Fruit fly (Drosophila melanogaster) whole organism, prepupa: ENCODE data around the gene spn-E.

Experiments
- Blimp-1 ChIP-seq: fragments of 200-800 bp; sonication (Bioruptor generic); optimal IDR thresholded peaks from 3 replicates; lab custom pipeline; 2017; ENCODE audit warnings: missing biosample characterization, missing genetic modification characterization, mild to moderate bottlenecking, moderate library complexity, missing genetic modification reagents
- CG10631 ChIP-seq: fragments of 200-800 bp; sonication (Bioruptor generic); optimal IDR thresholded peaks from 2 replicates; lab custom pipeline; 2016; ENCODE audit warnings: missing biosample characterization, missing genetic modification characterization
- CG10669 ChIP-seq: fragments of 200-800 bp; sonication (Bioruptor generic); optimal IDR thresholded peaks from 3 replicates; lab custom pipeline; 2018; ENCODE audit warnings: missing biosample characterization, mild to moderate bottlenecking, missing genetic modification characterization, moderate library complexity
- CG11762 ChIP-seq: fragments of 200-800 bp; sonication (Bioruptor generic); optimal IDR thresholded peaks from 3 replicates; lab custom pipeline; 2016; ENCODE audit warnings: missing biosample characterization, missing genetic modification characterization; ENCODE audit not compliant: insufficient read depth
- CG11902 ChIP-seq: fragments of 200-800 bp; sonication (Bioruptor generic); optimal IDR thresholded peaks from 3 replicates; lab custom pipeline; 2016; ENCODE audit warnings: missing biosample characterization, missing genetic modification characterization
- CG1621 ChIP-seq: fragments of 200-800 bp; sonication (Bioruptor generic); optimal IDR thresholded peaks from 3 replicates; lab custom pipeline; 2018; ENCODE audit warnings: missing biosample characterization, mild to moderate bottlenecking, missing genetic modification characterization
- CG3032 ChIP-seq: fragments of 200-800 bp; optimal IDR thresholded peaks from 2 replicates; lab custom pipeline; 2019; ENCODE audit warnings: missing biosample characterization, mild to moderate bottlenecking, missing genetic modification characterization, moderate library complexity
- CG32006 ChIP-seq: fragments of 200-800 bp; sonication (Bioruptor generic); optimal IDR thresholded peaks from 3 replicates; lab custom pipeline; 2017; ENCODE audit warnings: missing biosample characterization, mild to moderate bottlenecking, missing genetic modification characterization
- CG34406 ChIP-seq: fragments of 200-800 bp; sonication (Bioruptor generic); optimal IDR thresholded peaks from 3 replicates; lab custom pipeline; 2016; ENCODE audit warnings: missing biosample characterization, missing genetic modification characterization
- CG3919 ChIP-seq: fragments of 200-800 bp; sonication (Bioruptor generic); optimal IDR thresholded peaks from 3 replicates; lab custom pipeline; 2016; ENCODE audit warnings: missing biosample characterization, missing genetic modification characterization
- CG4318 ChIP-seq: fragments of 200-800 bp; sonication (Bioruptor generic); optimal IDR thresholded peaks from 3 replicates; lab custom pipeline; 2017; ENCODE audit warnings: missing biosample characterization, mild to moderate bottlenecking, missing genetic modification characterization
- CG6163 ChIP-seq: fragments of 200-800 bp; sonication (Bioruptor generic); IDR thresholded peaks from 3 replicates; pipeline ENCODE4 v1.3.6; 2022; ENCODE audit warnings: missing biosample characterization, missing genetic modification characterization
- CG6276 ChIP-seq: fragments of 200-800 bp; sonication (Bioruptor generic); optimal IDR thresholded peaks from 2 replicates; lab custom pipeline; 2017; ENCODE audit warnings: missing biosample characterization, mild to moderate bottlenecking, missing genetic modification characterization
- CG6808 ChIP-seq: fragments of 200-800 bp; sonication (Bioruptor generic); optimal IDR thresholded peaks from 3 replicates; lab custom pipeline; 2017; ENCODE audit warnings: missing biosample characterization, missing genetic modification characterization, mild to moderate bottlenecking, moderate library complexity, missing genetic modification reagents
- CG6854 ChIP-seq: fragments of 200-800 bp; sonication (Bioruptor generic); optimal IDR thresholded peaks from 2 replicates; lab custom pipeline; 2017; ENCODE audit warnings: missing biosample characterization, mild to moderate bottlenecking, missing genetic modification characterization
- CG7368 ChIP-seq: fragments of 200-800 bp; sonication (Bioruptor generic); optimal IDR thresholded peaks from 3 replicates; lab custom pipeline; 2016; ENCODE audit warnings: missing biosample characterization, missing genetic modification characterization
- CG8119 ChIP-seq: fragments of 200-800 bp; sonication (Bioruptor generic); IDR thresholded peaks from 3 replicates; pipeline ENCODE4 v1.3.6; 2022; ENCODE audit warnings: missing biosample characterization, missing genetic modification characterization
- CG8319 ChIP-seq: fragments of 200-800 bp; sonication (Bioruptor generic); optimal IDR thresholded peaks from 3 replicates; lab custom pipeline; 2016; ENCODE audit warnings: missing biosample characterization, missing genetic modification characterization
- CG9139 ChIP-seq: fragments of 200-800 bp; sonication (Bioruptor generic); optimal IDR thresholded peaks from 3 replicates; lab custom pipeline; 2017; ENCODE audit warnings: missing biosample characterization, mild to moderate bottlenecking, missing genetic modification characterization
- Eip75B ChIP-seq: fragments of 200-800 bp; sonication (Bioruptor generic); optimal IDR thresholded peaks from 3 replicates; lab custom pipeline; 2016; ENCODE audit warnings: missing biosample characterization, missing genetic modification characterization
- Eip78C ChIP-seq: fragments of 200-800 bp; sonication (Bioruptor generic); peaks from one replicate; lab custom pipeline; 2016; ENCODE audit warnings: missing biosample characterization, missing genetic modification characterization
- Eip93F ChIP-seq: fragments of 200-800 bp; sonication (Bioruptor generic); optimal IDR thresholded peaks from 2 replicates; lab custom pipeline; 2016; ENCODE audit warnings: missing biosample characterization, mild to moderate bottlenecking, missing genetic modification characterization
- Ets21C ChIP-seq: fragments of 200-800 bp; sonication (Bioruptor generic); optimal IDR thresholded peaks from 3 replicates; lab custom pipeline; 2016; ENCODE audit warnings: missing biosample characterization, missing genetic modification characterization
- Ets96B ChIP-seq: fragments of 200-800 bp; optimal IDR thresholded peaks from 2 replicates; lab custom pipeline; 2019; ENCODE audit warnings: missing biosample characterization, mild to moderate bottlenecking, missing genetic modification characterization, moderate library complexity
- Gug ChIP-seq: fragments of 200-800 bp; sonication (Bioruptor generic); IDR thresholded peaks from 2 replicates; pipeline ENCODE4 v1.3.6; 2022; ENCODE audit warnings: missing biosample characterization, missing genetic modification characterization
- Hr39 ChIP-seq: fragments of 200-800 bp; sonication (Bioruptor generic); optimal IDR thresholded peaks from 2 replicates; lab custom pipeline; 2016; ENCODE audit warnings: missing biosample characterization, missing genetic modification characterization
- Hr4 ChIP-seq: fragments of 200-800 bp; sonication (Bioruptor generic); optimal IDR thresholded peaks from 3 replicates; lab custom pipeline; 2016; ENCODE audit warnings: missing biosample characterization, missing genetic modification characterization
- Lpt ChIP-seq: fragments of 200-800 bp; sonication (Bioruptor generic); optimal IDR thresholded peaks from 3 replicates; lab custom pipeline; 2016; ENCODE audit warnings: missing biosample characterization, missing genetic modification characterization
- Met ChIP-seq: fragments of 200-800 bp; sonication (Bioruptor generic); optimal IDR thresholded peaks from 3 replicates; lab custom pipeline; 2016; ENCODE audit warnings: missing biosample characterization, missing genetic modification characterization
- Smox ChIP-seq: fragments of 200-800 bp; sonication (Bioruptor generic); optimal IDR thresholded peaks from 3 replicates; lab custom pipeline; 2016; ENCODE audit warnings: missing biosample characterization, missing genetic modification characterization
- Sox14 ChIP-seq: fragments of 200-800 bp; sonication (Bioruptor generic); optimal IDR thresholded peaks from 3 replicates; lab custom pipeline; 2016; ENCODE audit warnings: missing biosample characterization, missing genetic modification characterization
- Sox15 ChIP-seq: fragments of 200-800 bp; sonication (Bioruptor generic); optimal IDR thresholded peaks from 3 replicates; lab custom pipeline; 2016; ENCODE audit warnings: missing biosample characterization, missing genetic modification characterization
- achi ChIP-seq: fragments of 200-800 bp; sonication (Bioruptor generic); optimal IDR thresholded peaks from 3 replicates; lab custom pipeline; 2016; ENCODE audit warnings: missing biosample characterization, missing genetic modification characterization
- acj6 ChIP-seq: fragments of 200-800 bp; sonication (Bioruptor generic); optimal IDR thresholded peaks from 3 replicates; lab custom pipeline; 2016; ENCODE audit warnings: missing biosample characterization, missing genetic modification characterization
- cyc ChIP-seq: fragments of 200-800 bp; sonication (Bioruptor generic); optimal IDR thresholded peaks from 3 replicates; lab custom pipeline; 2016; ENCODE audit warnings: missing biosample characterization, missing genetic modification characterization
- dac ChIP-seq: fragments of 200-800 bp; sonication (Bioruptor generic); optimal IDR thresholded peaks from 2 replicates; lab custom pipeline; 2017; ENCODE audit warnings: missing biosample characterization, mild to moderate bottlenecking, missing genetic modification characterization
- dsx ChIP-seq: fragments of 200-800 bp; optimal IDR thresholded peaks from 3 replicates; lab custom pipeline; 2019; ENCODE audit warnings: missing biosample characterization, mild to moderate bottlenecking, missing genetic modification characterization, moderate library complexity; ENCODE audit not compliant: poor library complexity, severe bottlenecking
- esn ChIP-seq: fragments of 200-800 bp; sonication (Bioruptor generic); optimal IDR thresholded peaks from 2 replicates; lab custom pipeline; 2016; ENCODE audit warnings: missing biosample characterization, mild to moderate bottlenecking, missing genetic modification characterization, moderate library complexity
- fd59A ChIP-seq: fragments of 200-800 bp; sonication (Bioruptor generic); optimal IDR thresholded peaks from 2 replicates; lab custom pipeline; 2017; ENCODE audit warnings: missing biosample characterization, mild to moderate bottlenecking, missing genetic modification characterization, missing genetic modification reagents
- fkh ChIP-seq: fragments of 200-800 bp; sonication (Bioruptor generic); optimal IDR thresholded peaks from 3 replicates; lab custom pipeline; 2017; ENCODE audit warnings: missing biosample characterization, mild to moderate bottlenecking, missing genetic modification characterization, moderate library complexity
- net ChIP-seq: fragments of 200-800 bp; sonication (Bioruptor generic); optimal IDR thresholded peaks from 3 replicates; lab custom pipeline; 2016; ENCODE audit warnings: missing biosample characterization, missing genetic modification characterization
- salr ChIP-seq, 2 experiments: fragments of 200-800 bp; sonication (Bioruptor generic); optimal IDR thresholded peaks; 3 replicates each; lab custom pipeline; 2016 to 2018; ENCODE audit warnings: missing biosample characterization in 2 of 2, missing genetic modification characterization in 2 of 2, mild to moderate bottlenecking in 1 of 2
- spab ChIP-seq: fragments of 200-800 bp; sonication (Bioruptor generic); optimal IDR thresholded peaks from 2 replicates; lab custom pipeline; 2017; ENCODE audit warnings: missing biosample characterization, mild to moderate bottlenecking, missing genetic modification characterization, missing genetic modification reagents
- topi ChIP-seq: fragments of 200-800 bp; sonication (Bioruptor generic); optimal IDR thresholded peaks from 3 replicates; lab custom pipeline; 2016; ENCODE audit warnings: missing biosample characterization, missing genetic modification characterization

The spn-E gene

DNA sequence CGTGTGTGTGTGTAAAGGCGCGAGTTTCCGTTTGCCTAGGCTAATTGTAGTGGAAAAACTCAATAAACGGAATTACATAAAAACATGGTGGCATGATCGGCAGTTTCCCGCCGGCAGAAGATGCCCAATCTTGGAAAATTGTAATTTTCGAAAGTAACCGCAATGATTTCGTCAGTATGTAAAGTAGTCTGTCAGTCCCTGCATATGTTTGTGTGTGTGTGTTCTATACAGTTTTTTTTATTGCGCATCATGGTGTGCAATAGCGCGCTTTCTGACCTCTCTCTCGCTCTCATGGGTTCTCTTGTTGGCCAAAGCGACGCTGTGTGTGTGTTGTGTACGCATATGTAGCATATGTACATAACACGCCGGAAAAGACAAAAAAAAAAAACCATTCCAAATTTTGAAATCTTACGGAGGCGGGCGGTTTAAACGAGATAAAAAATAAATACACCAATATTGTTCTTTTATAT, 42.9 kb upstream of the spn-E start (continued):
- TF ChIP-seq esn (GFP tag; lab: Kevin White, UChicago) (peak; percentile 40), Eip78C (peak; percentile 73), Eip75B (GFP tag; lab: Kevin White, UChicago) (no peak), Met (GFP tag; lab: Kevin White, UChicago) (no peak), achi (GFP tag; lab: Kevin White, UChicago) (peak; percentile 35), CG6808 (GFP tag; lab: Kevin White, UChicago) (peak; percentile 33), CG11762 (GFP tag; lab: Kevin White, UChicago) (no peak), topi (GFP tag; lab: Kevin White, UChicago) (peak; percentile 18)

DNA sequence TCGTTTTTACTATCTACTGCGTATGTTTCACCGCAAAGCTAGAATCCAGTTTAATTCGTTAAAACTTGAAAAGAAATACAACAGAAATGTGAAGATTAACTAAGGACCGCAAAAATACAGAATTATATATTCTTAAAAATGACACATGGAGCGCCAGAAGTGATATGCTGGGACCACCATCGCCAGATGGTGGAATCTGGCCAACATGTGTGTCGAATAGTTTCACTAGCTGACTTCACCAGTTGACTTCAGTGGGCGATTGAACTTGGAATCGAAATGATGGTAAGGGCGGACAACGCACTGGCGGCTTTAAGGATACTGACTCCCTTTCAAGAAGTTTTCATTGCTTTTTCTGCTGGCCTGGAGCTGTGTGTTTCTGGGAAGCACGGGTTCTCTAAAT, 35.2 kb upstream of the spn-E start, which contains the start of gene CG9593:
Gene CG9593, plus strand, starts transcription at position 270 of the 400 bp plus-strand sequence.
- TF ChIP-seq CG1621 (tag; lab: Kevin White, UChicago) (no peak), Eip78C (peak; percentile 10), CG4318 (GFP tag; lab: Kevin White, UChicago) (no peak), acj6 (GFP tag; lab: Kevin White, UChicago) (no peak)

DNA sequence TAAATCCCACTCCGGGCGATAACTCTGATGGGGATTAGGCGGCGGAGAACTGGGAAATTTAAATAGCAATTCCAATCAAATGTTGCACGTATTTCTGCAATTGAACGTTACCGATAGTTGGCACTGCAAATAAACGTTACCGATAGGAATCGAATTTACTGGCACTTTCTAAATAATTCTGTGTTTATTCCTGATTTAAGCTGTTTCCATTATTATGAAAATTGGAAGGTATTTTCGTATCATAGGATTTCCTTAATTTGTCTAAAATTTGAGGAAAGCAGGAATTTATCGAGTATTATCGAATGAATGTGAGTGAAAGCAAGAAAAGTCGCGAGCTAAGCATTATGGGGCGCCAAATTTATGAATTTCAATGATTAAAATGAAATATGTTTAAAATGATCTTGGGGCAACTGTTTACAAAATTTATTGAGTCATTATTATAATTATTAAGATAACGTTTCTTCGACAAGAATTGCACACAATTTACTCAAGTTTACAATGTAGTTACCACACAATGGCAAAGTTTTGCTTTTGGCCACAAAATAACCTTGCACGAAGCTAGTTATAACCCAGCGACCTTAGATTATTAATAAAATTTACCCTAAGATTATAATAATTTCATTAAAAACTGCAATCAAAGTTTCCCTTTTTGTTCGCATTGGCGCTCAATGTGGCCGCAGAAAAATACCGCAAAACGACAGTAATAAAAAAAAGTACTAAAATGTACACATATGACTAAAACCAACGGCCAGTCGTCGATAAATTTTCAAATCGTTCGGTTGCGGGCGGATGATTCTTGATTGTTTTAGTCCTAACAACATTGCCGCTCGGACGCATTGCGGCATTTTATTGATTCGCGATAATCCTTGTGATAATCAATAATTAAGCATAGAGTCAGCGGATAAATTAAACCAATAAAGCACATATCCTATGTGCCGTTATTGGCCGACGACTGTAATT, 33.4 kb upstream of the spn-E start, which contains the start of gene alpha-Man-IIb:
Gene alpha-Man-IIb, plus strand, starts transcription at position 747 of the 960 bp plus-strand sequence.
- peak; percentile 52 for TF ChIP-seq CG6854 (GFP tag; lab: Kevin White, UChicago)
- no peak for TF ChIP-seq CG10669
- no peak for TF ChIP-seq CG10631 (GFP tag; lab: Kevin White, UChicago)
- no peak for TF ChIP-seq Smox (GFP tag; lab: Kevin White, UChicago)
- TF ChIP-seq CG9139 (GFP tag; lab: Kevin White, UChicago): no peak
- TF ChIP-seq CG6276: no peak
- TF ChIP-seq CG4318 (GFP tag; lab: Kevin White, UChicago): no peak
- TF ChIP-seq CG7368 (GFP tag; lab: Kevin White, UChicago): no peak
- TF ChIP-seq CG32006 (GFP tag; lab: Kevin White, UChicago): no peak
- TF ChIP-seq Ets21C (GFP tag; lab: Kevin White, UChicago): no peak
- TF ChIP-seq Eip75B (GFP tag; lab: Kevin White, UChicago): peak; percentile 13
- no peak for TF ChIP-seq Sox15 (GFP tag; lab: Kevin White, UChicago)
- peak; percentile 98 for TF ChIP-seq fkh (GFP tag; lab: Kevin White, UChicago)
- TF ChIP-seq cyc: peak; percentile 12
- peak; percentile 34 for TF ChIP-seq Sox14 (GFP tag; lab: Kevin White, UChicago)
- TF ChIP-seq net (GFP tag; lab: Kevin White, UChicago): no peak
- TF ChIP-seq Gug (GFP tag; lab: Robert Waterston, UW): no peak
- TF ChIP-seq CG8319 (GFP tag; lab: Kevin White, UChicago): no peak
- peak; percentile 74 for TF ChIP-seq Eip78C
- no peak for TF ChIP-seq CG6808 (GFP tag; lab: Kevin White, UChicago)
- TF ChIP-seq CG11902 (GFP tag; lab: Kevin White, UChicago): no peak
- TF ChIP-seq Hr4 (GFP tag; lab: Kevin White, UChicago): no peak
- TF ChIP-seq fd59A (GFP tag; lab: Kevin White, UChicago): no peak
- peak; percentile 59 for TF ChIP-seq CG3032
- TF ChIP-seq achi (GFP tag; lab: Kevin White, UChicago): no peak
- peak; percentile 26 for TF ChIP-seq CG1621 (tag; lab: Kevin White, UChicago)
- peak; percentile 69 for TF ChIP-seq dsx (GFP tag; lab: Kevin White, UChicago)
- TF ChIP-seq CG3919: peak; percentile 7
- TF ChIP-seq Ets96B (tag; lab: Kevin White, UChicago): no peak
- TF ChIP-seq salr (GFP tag; optimal IDR thresholded peaks at IDR 0.05; lab: Kevin White, UChicago): no peak
- no peak for TF ChIP-seq dac (GFP tag; lab: Kevin White, UChicago)
- TF ChIP-seq Lpt (GFP tag; lab: Kevin White, UChicago): no peak
- TF ChIP-seq Blimp-1 (GFP tag; lab: Kevin White, UChicago): no peak
- TF ChIP-seq Hr39 (GFP tag; lab: Kevin White, UChicago): no peak
- TF ChIP-seq CG6163 (GFP tag; lab: Robert Waterston, UW): peak; percentile 30; the same call in 1 of the 3 replicates
- TF ChIP-seq spab (GFP tag; lab: Kevin White, UChicago): no peak
- no peak for TF ChIP-seq CG8119 (GFP tag; lab: Robert Waterston, UW)
- no peak for TF ChIP-seq Eip93F (GFP tag; lab: Kevin White, UChicago)
- TF ChIP-seq CG34406: no peak
